Fruit fly (Drosophila melanogaster): Measurements from ENCODE around the gene indra.

The indra gene

dm6 chr3L:1313039-1313766, 29.0 kb downstream of the indra start, which contains the start of the genes sturkopf and Herc4 (continued):
- TF ChIP-seq salr (GFP tag; optimal IDR thresholded peaks at IDR 0.05) (peak in 1 of 2 experiments; percentile 41), Ets21C (GFP tag; optimal IDR thresholded peaks at IDR 0.05) (no peak), Ets96B (tag; optimal IDR thresholded peaks at IDR 0.05) (peak; percentile 54), Eip78C (GFP tag) (peak; percentile 93), Smox (GFP tag; optimal IDR thresholded peaks at IDR 0.05) (no peak), spab (GFP tag; optimal IDR thresholded peaks at IDR 0.05) (peak; percentile 21), CG8119 (GFP tag; IDR thresholded peaks at IDR 0.05) (peak; percentile 45), CG11902 (GFP tag; optimal IDR thresholded peaks at IDR 0.05) (peak; percentile 41), CG31627 (GFP tag; optimal IDR thresholded peaks at IDR 0.05) (peak; percentile 85), CG11294 (GFP tag; IDR thresholded peaks at IDR 0.05) (no peak), CG10669 (GFP tag; optimal IDR thresholded peaks at IDR 0.05) (no peak), CG6276 (GFP tag; optimal IDR thresholded peaks at IDR 0.05) (no peak), Blimp-1 (GFP tag; optimal IDR thresholded peaks at IDR 0.05) (peak; percentile 45), Sox15 (GFP tag; optimal IDR thresholded peaks at IDR 0.05) (peak; percentile 76), fkh (GFP tag; optimal IDR thresholded peaks at IDR 0.05) (no peak), Sox14 (GFP tag; optimal IDR thresholded peaks at IDR 0.05) (peak; percentile 88), CG8632 (GFP tag; optimal IDR thresholded peaks at IDR 0.05) (peak; percentile 78), CG34406 (GFP tag; optimal IDR thresholded peaks at IDR 0.05) (peak; percentile 70), topi (GFP tag; optimal IDR thresholded peaks at IDR 0.05) (peak; percentile 79), fd85E (GFP tag; optimal IDR thresholded peaks at IDR 0.05) (no peak), CG6792 (GFP tag; optimal IDR thresholded peaks at IDR 0.05) (peak; percentile 85), Hr38 (GFP tag; optimal IDR thresholded peaks at IDR 0.05) (no peak), CG3919 (GFP tag; optimal IDR thresholded peaks at IDR 0.05) (no peak), pdm3 (GFP tag; optimal IDR thresholded peaks at IDR 0.05) (peak; percentile 81), dac (GFP tag; optimal IDR thresholded peaks at IDR 0.05) (no peak), OdsH (GFP tag; optimal IDR thresholded peaks at IDR 0.05) (peak; percentile 76), CG8319 (GFP tag; optimal IDR thresholded peaks at IDR 0.05) (peak; percentile 55), achi (GFP tag; optimal IDR thresholded peaks at IDR 0.05) (peak; percentile 68), Met (GFP tag; optimal IDR thresholded peaks at IDR 0.05) (no peak), ss (GFP tag; optimal IDR thresholded peaks at IDR 0.05) (peak; percentile 40 to 75), CG6808 (GFP tag; optimal IDR thresholded peaks at IDR 0.05) (no peak), CG6163 (GFP tag; IDR thresholded peaks at IDR 0.05) (peak; percentile 84), lz (GFP tag; optimal IDR thresholded peaks at IDR 0.05) (peak; percentile 92), net (GFP tag; optimal IDR thresholded peaks at IDR 0.05) (peak; percentile 75), Gug (GFP tag; IDR thresholded peaks at IDR 0.05) (peak; percentile 34; the same call in 1 of the 2 replicates), CG16779 (tag; optimal IDR thresholded peaks at IDR 0.05) (no peak), CG11762 (GFP tag; optimal IDR thresholded peaks at IDR 0.05; ENCODE audit: insufficient read depth) (peak; percentile 57), CG6854 (GFP tag; optimal IDR thresholded peaks at IDR 0.05) (peak; percentile 45), fd59A (GFP tag; optimal IDR thresholded peaks at IDR 0.05) (peak; percentile 71), esn (GFP tag; optimal IDR thresholded peaks at IDR 0.05) (peak; percentile 93), Hr39 (GFP tag; optimal IDR thresholded peaks at IDR 0.05) (peak; percentile 83)

Data from whole organism, prepupa.